Worm (Caenorhabditis elegans) whole organism, L4/young adult: ENCODE data around the gene vhl-1.

Experiments used
- dao-5 ChIP-seq: sonication (generic microtip); optimal IDR thresholded peaks from 2 replicates; lab custom pipeline; 2016; ENCODE audit warnings: missing genotype, missing genetic modification characterization, moderate library complexity, missing compliant biosample characterization
- him-1 ChIP-seq: sonication (generic microtip); optimal IDR thresholded peaks from 2 replicates; lab custom pipeline; 2016; ENCODE audit warnings: missing genotype, missing genetic modification reagents, missing genetic modification characterization, missing compliant biosample characterization

ce11 chrX:11344899-11345298, 37.7 kb downstream of the vhl-1 start:
- TF ChIP-seq him-1 (tag; lab: Kevin White, UChicago) = no peak
- TF ChIP-seq dao-5 (tag; lab: Kevin White, UChicago) = no peak
